Worm (Caenorhabditis elegans) whole organism, midembryonic: ENCODE measurements around the gene F49E12.12.

Experiments used
- T22C8.4 ChIP-seq: fragments of 200-800 bp; sonication (Bioruptor generic); IDR thresholded peaks from 2 replicates; pipeline ENCODE4 v1.3.6; 2022; ENCODE audit warnings: missing genetic modification characterization, missing compliant biosample characterization
- cog-1 ChIP-seq: sonication (generic microtip); optimal IDR thresholded peaks from 2 replicates; lab custom pipeline; 2016; ENCODE audit warnings: missing genetic modification characterization, missing compliant biosample characterization
- flt-1 ChIP-seq: fragments of 200-800 bp; sonication (Bioruptor generic); IDR thresholded peaks from 2 replicates; pipeline ENCODE4 v1.3.6; 2022; ENCODE audit warnings: missing genetic modification characterization, missing compliant biosample characterization
- klf-2 ChIP-seq: fragments of 200-800 bp; sonication (Bioruptor generic); conservative IDR thresholded peaks from 2 replicates; pipeline ENCODE4 v1.3.6; 2022; ENCODE audit warnings: missing genetic modification reagents, missing genetic modification characterization, missing compliant biosample characterization
- med-1 ChIP-seq: sonication (generic microtip); optimal IDR thresholded peaks from 2 replicates; lab custom pipeline; 2017; ENCODE audit warnings: missing genetic modification characterization, mild to moderate bottlenecking, missing compliant biosample characterization, antibody characterized with exemption, missing genetic modification reagents; ENCODE audit not compliant: insufficient read depth

DNA sequence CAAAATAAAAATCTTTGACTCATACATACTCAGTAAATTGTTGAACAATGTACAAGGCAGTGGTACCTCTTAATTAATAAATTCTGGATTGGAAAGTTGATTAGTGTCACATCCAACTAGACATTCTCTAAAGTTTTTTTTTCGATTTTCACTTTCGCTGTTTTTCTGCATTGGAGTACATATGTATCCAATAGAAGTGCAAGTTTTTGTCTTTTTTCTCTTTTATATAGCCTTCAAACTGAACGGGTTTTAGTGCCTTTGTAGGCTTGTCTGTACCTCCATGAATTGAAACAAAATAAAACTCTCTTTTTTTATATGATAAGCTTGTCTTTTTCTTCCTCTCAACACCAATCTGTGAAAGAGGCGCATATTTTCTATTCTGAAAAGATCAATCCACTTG lies 1.1 kb upstream of the F49E12.12 start:
- TF ChIP-seq T22C8.4 (no peak), klf-2 (no peak), flt-1 (GFP tag; lab: Robert Waterston, UW) (no peak), cog-1 (no peak), med-1 (GFP tag; lab: Kevin White, UChicago) (no peak)
